Worm (Caenorhabditis elegans) whole organism, L4/young adult: ENCODE measurements around the gene tag-191.

Experiments
- W03F9.2 ChIP-seq: fragments of 150-350 bp; optimal IDR thresholded peaks from 2 replicates; lab custom pipeline; 2014; ENCODE audit warnings: missing biosample characterization, missing genetic modification characterization
- dao-5 ChIP-seq: sonication (generic microtip); optimal IDR thresholded peaks from 2 replicates; lab custom pipeline; 2016; ENCODE audit warnings: missing genotype, missing genetic modification characterization, moderate library complexity, missing compliant biosample characterization
- him-1 ChIP-seq: sonication (generic microtip); optimal IDR thresholded peaks from 2 replicates; lab custom pipeline; 2016; ENCODE audit warnings: missing genotype, missing genetic modification reagents, missing genetic modification characterization, missing compliant biosample characterization

DNA sequence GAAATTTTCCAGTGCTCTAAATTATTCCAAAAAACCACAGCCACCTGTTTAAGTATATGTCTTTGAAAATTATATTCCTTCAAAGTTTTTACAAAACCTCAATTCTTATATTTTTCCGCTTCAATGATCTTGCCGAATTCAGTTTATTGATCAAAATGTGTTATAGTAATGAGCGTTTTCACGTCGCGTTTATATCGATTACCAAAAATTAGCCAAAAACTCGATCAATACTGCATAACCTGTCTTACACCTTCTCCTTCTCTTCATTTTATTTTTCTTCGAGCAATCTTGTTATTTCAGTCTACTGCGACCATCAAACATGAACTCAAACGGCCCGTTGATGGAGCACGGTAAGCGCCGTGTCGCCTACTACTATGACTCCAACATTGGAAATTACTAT is 11.1 kb downstream of the tag-191 start, which contains the start of gene hda-1:
- TF ChIP-seq W03F9.2 (tag; lab: Kevin White, UChicago): no peak
- TF ChIP-seq dao-5: no peak
- no peak for TF ChIP-seq him-1 (tag; lab: Kevin White, UChicago)
